Worm (Caenorhabditis elegans) whole organism, late embryonic: ENCODE measurements around the gene Y17G7B.12.

Experiments
- K09A11.1 ChIP-seq: sonication (generic microtip); optimal IDR thresholded peaks from 2 replicates; lab custom pipeline; 2017; ENCODE audit warnings: antibody characterized with exemption, mild to moderate bottlenecking, missing genetic modification characterization, missing compliant biosample characterization; ENCODE audit not compliant: insufficient read depth
- ceh-34 ChIP-seq: sonication (generic microtip); optimal IDR thresholded peaks from 2 replicates; lab custom pipeline; 2016; ENCODE audit warnings: mild to moderate bottlenecking, missing genetic modification characterization, missing compliant biosample characterization
- pha-2 ChIP-seq: sonication (generic microtip); optimal IDR thresholded peaks from 2 replicates; lab custom pipeline; 2017; ENCODE audit warnings: mild to moderate bottlenecking, missing genetic modification characterization, missing compliant biosample characterization
- sdc-2 ChIP-seq: sonication (generic microtip); optimal IDR thresholded peaks from 2 replicates; lab custom pipeline; 2016; ENCODE audit warnings: missing genotype, missing genetic modification characterization, missing compliant biosample characterization

- no peak for TF ChIP-seq pha-2
- TF ChIP-seq sdc-2 (tag; lab: Kevin White, UChicago) = no peak
- TF ChIP-seq K09A11.1 (tag; lab: Kevin White, UChicago) = no peak
- TF ChIP-seq ceh-34 (tag; lab: Kevin White, UChicago) = no peak
Observed at ce11 chrII:12071243-12071642, 47.6 kb downstream of the Y17G7B.12 start.
